Fruit fly (Drosophila melanogaster): Measurements from ENCODE around the gene sturkopf.

The sturkopf gene

DNA sequence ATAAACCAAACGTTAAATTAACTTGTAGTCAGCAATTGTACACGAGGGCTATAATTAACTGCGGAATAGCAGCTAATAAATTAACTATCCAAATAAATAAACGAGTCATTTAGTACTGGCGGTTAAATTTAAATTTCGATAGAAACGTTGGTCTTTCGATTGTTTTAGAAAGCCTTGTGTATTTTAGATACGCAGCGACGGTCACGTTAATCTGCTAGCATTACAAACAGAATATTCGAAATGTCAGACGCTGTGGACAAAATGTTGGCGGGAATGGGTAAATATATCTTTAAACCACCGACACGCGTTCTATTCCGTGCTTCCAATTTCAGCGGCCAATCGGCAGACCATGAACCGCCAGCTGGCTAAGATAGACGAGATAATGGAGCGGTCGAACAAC is 18.4 kb upstream of the sturkopf start, which contains the start of gene msd1 (continued):
- TF ChIP-seq CG11695 (GFP tag; IDR thresholded peaks at IDR 0.05): no peak
- TF ChIP-seq E2f2 (GFP tag; IDR thresholded peaks at IDR 0.05): peak; percentile 97
- peak; percentile 56 for TF ChIP-seq CG2116 (GFP tag; optimal IDR thresholded peaks at IDR 0.05)
- no peak for TF ChIP-seq CG15011 (GFP tag; optimal IDR thresholded peaks at IDR 0.05)
- TF ChIP-seq CG1024 (GFP tag; IDR thresholded peaks at IDR 0.05): no peak
- TF ChIP-seq CG8765 (GFP tag; IDR thresholded peaks at IDR 0.05): no peak
- TF ChIP-seq ac (GFP tag; optimal IDR thresholded peaks at IDR 0.05): no peak
- TF ChIP-seq Max (GFP tag; optimal IDR thresholded peaks at IDR 0.05): no peak
- TF ChIP-seq tgo (GFP tag; IDR thresholded peaks at IDR 0.05): no peak
- peak; percentile 7 for TF ChIP-seq Fer1 (GFP tag; optimal IDR thresholded peaks at IDR 0.05)
- TF ChIP-seq CG2875 (GFP tag; optimal IDR thresholded peaks at IDR 0.05): no peak
- no peak for TF ChIP-seq ham (GFP tag; IDR thresholded peaks at IDR 0.05)
- TF ChIP-seq Side (GFP tag; optimal IDR thresholded peaks at IDR 0.05): no peak
- TF ChIP-seq CG16815 (GFP tag; optimal IDR thresholded peaks at IDR 0.05): no peak
- TF ChIP-seq Nf-YA (GFP tag; IDR thresholded peaks at IDR 0.05): no peak
- no peak for TF ChIP-seq CG11247 (GFP tag; IDR thresholded peaks at IDR 0.05)
- TF ChIP-seq bigmax (GFP tag; optimal IDR thresholded peaks at IDR 0.05): no peak
- no peak; the same call in 1 of the 2 replicates for TF ChIP-seq hbn (GFP tag; IDR thresholded peaks at IDR 0.05; ENCODE audit: partially characterized antibody)

DNA sequence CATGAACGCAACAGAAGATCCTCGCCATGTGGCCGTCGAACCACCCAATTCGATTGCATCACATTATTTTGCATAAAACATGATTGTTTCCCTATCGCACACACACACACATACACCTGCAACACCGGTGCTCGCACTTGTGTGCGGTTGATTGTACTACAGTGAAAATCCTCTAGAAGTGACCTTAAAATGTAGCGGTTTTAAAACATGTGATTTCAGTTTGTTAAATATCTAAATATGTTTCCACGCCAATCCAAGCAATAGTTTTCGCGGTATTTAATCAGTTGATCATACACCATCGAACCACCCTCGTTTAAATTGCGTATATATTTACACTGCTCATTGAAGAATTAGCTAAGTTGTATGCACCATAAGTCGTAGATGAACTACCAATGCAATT is 17.2 kb upstream of the sturkopf start:
- TF ChIP-seq CG30403 (GFP tag; optimal IDR thresholded peaks at IDR 0.05) (no peak), row (GFP tag; IDR thresholded peaks at IDR 0.05) (peak; percentile 20; the same call in 1 of the 3 replicates), CG11695 (GFP tag; IDR thresholded peaks at IDR 0.05) (0 out of 3 replicates have a peak, but pooled peaks have one; percentile 17), cg (GFP tag; optimal IDR thresholded peaks at IDR 0.05) (peak; percentile 56), Med (GFP tag) (peak; percentile 54), sens (GFP tag) (peak; percentile 31), grau (tag; optimal IDR thresholded peaks at IDR 0.05) (peak; percentile 77), CG12104 (GFP tag; optimal IDR thresholded peaks at IDR 0.05) (peak; percentile 14), Ets65A (GFP tag) (peak; percentile 2), vnd (GFP tag; IDR thresholded peaks at IDR 0.05; ENCODE audit: partially characterized antibody) (no peak), CG2129 (GFP tag; IDR thresholded peaks at IDR 0.05; ENCODE audit: partially characterized antibody) (no peak)

DNA sequence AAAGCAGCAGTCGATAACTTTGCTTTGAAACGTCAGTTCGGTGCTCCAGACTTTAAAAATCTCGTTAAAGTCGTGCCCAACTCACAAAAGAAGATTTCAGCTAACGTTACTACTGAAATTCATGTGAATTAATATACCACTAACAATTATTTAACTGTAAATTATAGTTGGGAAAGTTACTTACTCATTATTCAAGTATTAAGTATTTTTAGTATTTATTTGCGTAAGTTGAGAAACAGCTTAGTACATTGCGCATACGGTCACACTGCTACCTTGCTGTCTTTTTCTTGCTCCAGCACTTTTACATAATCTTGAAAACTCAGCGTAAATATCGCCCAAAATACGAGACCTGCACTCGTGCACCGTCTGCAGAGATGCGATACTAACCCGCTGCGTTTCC is 16.5 kb upstream of the sturkopf start, which contains the start of gene ND-ACP:
ND-ACP (plus strand) TSS at position 226 of the 400 bp plus-strand sequence.
- TF ChIP-seq Ptx1 (GFP tag; IDR thresholded peaks at IDR 0.05): no peak
- TF ChIP-seq BEAF-32 (GFP tag; optimal IDR thresholded peaks at IDR 0.05): peak; percentile 49
- TF ChIP-seq CG2116 (GFP tag; optimal IDR thresholded peaks at IDR 0.05): peak; percentile 79
- peak; percentile 91 for TF ChIP-seq E2f2 (GFP tag; IDR thresholded peaks at IDR 0.05)
- TF ChIP-seq Opbp (GFP tag; IDR thresholded peaks at IDR 0.05; ENCODE audit: partially characterized antibody): no peak
- peak; percentile 18 for TF ChIP-seq hkb (optimal IDR thresholded peaks at IDR 0.05)
- no peak for TF ChIP-seq hkb (GFP tag; IDR thresholded peaks at IDR 0.05)
- no peak for TF ChIP-seq CG12104 (GFP tag; optimal IDR thresholded peaks at IDR 0.05)
- TF ChIP-seq CG12659 (GFP tag; optimal IDR thresholded peaks at IDR 0.05): peak; percentile 37
- no peak for TF ChIP-seq repo (GFP tag; optimal IDR thresholded peaks at IDR 0.05)
- no peak for TF ChIP-seq fu2 (GFP tag; optimal IDR thresholded peaks at IDR 0.05)
- TF ChIP-seq mld (GFP tag; IDR thresholded peaks at IDR 0.05; ENCODE audit: partially characterized antibody): no peak
- peak; percentile 46 for TF ChIP-seq CG1603 (tag; optimal IDR thresholded peaks at IDR 0.05)
- TF ChIP-seq NfI (GFP tag; optimal IDR thresholded peaks at IDR 0.05): no peak
- TF ChIP-seq vnd (GFP tag; IDR thresholded peaks at IDR 0.05; ENCODE audit: partially characterized antibody): 0 out of 3 replicates have a peak, but pooled peaks have one; percentile 24
- no peak for TF ChIP-seq sob (GFP tag; IDR thresholded peaks at IDR 0.05)
- TF ChIP-seq eyg (GFP tag; optimal IDR thresholded peaks at IDR 0.05): no peak
- TF ChIP-seq Dref (GFP tag; IDR thresholded peaks at IDR 0.05): peak; percentile 56
- TF ChIP-seq Sin3A (optimal IDR thresholded peaks at IDR 0.05): peak; percentile 78
- TF ChIP-seq Med (GFP tag): peak; percentile 67
- peak; percentile 32 for TF ChIP-seq CG30020 (tag; optimal IDR thresholded peaks at IDR 0.05)
- peak; percentile 37 for TF ChIP-seq Lhr (GFP tag; optimal IDR thresholded peaks at IDR 0.05)
- TF ChIP-seq CG1792 (GFP tag; optimal IDR thresholded peaks at IDR 0.05): no peak
- TF ChIP-seq CG12391 (tag; optimal IDR thresholded peaks at IDR 0.05): peak; percentile 2
- no peak for TF ChIP-seq CG1832 (GFP tag; optimal IDR thresholded peaks at IDR 0.05)
- no peak for TF ChIP-seq CG31224 (GFP tag; IDR thresholded peaks at IDR 0.05)
- no peak for TF ChIP-seq HLH3B (GFP tag; IDR thresholded peaks at IDR 0.05)

All from whole organism, embryonic.